Worm (Caenorhabditis elegans): ENCODE results near the gene comt-3.

DNA sequence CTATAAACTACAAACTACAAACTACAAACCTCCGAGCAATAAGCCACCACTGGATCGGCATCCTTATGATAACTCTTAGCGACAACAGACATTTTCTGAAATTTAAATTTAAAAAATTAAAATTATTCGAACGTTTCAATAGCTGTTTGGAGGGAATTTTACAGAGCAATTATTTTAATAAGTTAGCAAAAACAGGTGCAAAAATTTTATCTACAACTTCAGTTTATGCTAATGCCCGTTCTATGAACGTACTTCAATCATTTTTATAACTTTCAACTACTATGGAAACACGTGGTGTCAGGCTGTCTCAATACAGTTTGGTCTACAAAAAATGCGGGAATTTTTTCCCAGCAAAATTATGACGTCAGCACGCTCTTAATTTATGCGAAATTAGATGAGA, 3.8 kb upstream of the comt-3 start, which contains the start of gene comt-5:
- TF ChIP-seq zag-1 (tag; optimal IDR thresholded peaks at IDR 0.05) (no peak), lin-13 (GFP tag; optimal IDR thresholded peaks at IDR 0.05) (no peak), unc-130 (tag; optimal IDR thresholded peaks at IDR 0.05) (no peak), tlp-1 (tag; optimal IDR thresholded peaks at IDR 0.05) (no peak), mdl-1 (tag; optimal IDR thresholded peaks at IDR 0.05) (no peak)

Data from whole organism, L1 larva.